Fruit fly (Drosophila melanogaster) whole organism, prepupa: ENCODE results near the gene CG9521.
A peak's percentile ranks its signal among the peaks of the same experiment; 100 is the strongest.

Source experiments
- Blimp-1 ChIP-seq: fragments of 200-800 bp; sonication (Bioruptor generic); optimal IDR thresholded peaks from 3 replicates; lab custom pipeline; 2017; ENCODE audit warnings: missing biosample characterization, missing genetic modification characterization, mild to moderate bottlenecking, moderate library complexity, missing genetic modification reagents
- CG10631 ChIP-seq: fragments of 200-800 bp; sonication (Bioruptor generic); optimal IDR thresholded peaks from 2 replicates; lab custom pipeline; 2016; ENCODE audit warnings: missing biosample characterization, missing genetic modification characterization
- CG10669 ChIP-seq: fragments of 200-800 bp; sonication (Bioruptor generic); optimal IDR thresholded peaks from 3 replicates; lab custom pipeline; 2018; ENCODE audit warnings: missing biosample characterization, mild to moderate bottlenecking, missing genetic modification characterization, moderate library complexity
- CG11294 ChIP-seq: fragments of 200-800 bp; sonication (Bioruptor generic); IDR thresholded peaks from 2 replicates; pipeline ENCODE4 v1.3.6; 2022; ENCODE audit warnings: missing biosample characterization, missing genetic modification characterization
- CG11762 ChIP-seq: fragments of 200-800 bp; sonication (Bioruptor generic); optimal IDR thresholded peaks from 3 replicates; lab custom pipeline; 2016; ENCODE audit warnings: missing biosample characterization, missing genetic modification characterization; ENCODE audit not compliant: insufficient read depth
- CG11902 ChIP-seq: fragments of 200-800 bp; sonication (Bioruptor generic); optimal IDR thresholded peaks from 3 replicates; lab custom pipeline; 2016; ENCODE audit warnings: missing biosample characterization, missing genetic modification characterization
- CG15336 ChIP-seq: fragments of 200-800 bp; sonication (Bioruptor generic); IDR thresholded peaks from 2 replicates; pipeline ENCODE4 v1.3.6; 2022; ENCODE audit warnings: missing biosample characterization, missing genetic modification characterization
- CG1621 ChIP-seq: fragments of 200-800 bp; sonication (Bioruptor generic); optimal IDR thresholded peaks from 3 replicates; lab custom pipeline; 2018; ENCODE audit warnings: missing biosample characterization, mild to moderate bottlenecking, missing genetic modification characterization
- CG16779 ChIP-seq: fragments of 200-800 bp; sonication (Bioruptor generic); optimal IDR thresholded peaks from 3 replicates; lab custom pipeline; 2017; ENCODE audit warnings: missing biosample characterization, mild to moderate bottlenecking, missing genetic modification characterization
- CG32006 ChIP-seq: fragments of 200-800 bp; sonication (Bioruptor generic); optimal IDR thresholded peaks from 3 replicates; lab custom pipeline; 2017; ENCODE audit warnings: missing biosample characterization, mild to moderate bottlenecking, missing genetic modification characterization
- CG34406 ChIP-seq: fragments of 200-800 bp; sonication (Bioruptor generic); optimal IDR thresholded peaks from 3 replicates; lab custom pipeline; 2016; ENCODE audit warnings: missing biosample characterization, missing genetic modification characterization
- CG3919 ChIP-seq: fragments of 200-800 bp; sonication (Bioruptor generic); optimal IDR thresholded peaks from 3 replicates; lab custom pipeline; 2016; ENCODE audit warnings: missing biosample characterization, missing genetic modification characterization
- CG4318 ChIP-seq: fragments of 200-800 bp; sonication (Bioruptor generic); optimal IDR thresholded peaks from 3 replicates; lab custom pipeline; 2017; ENCODE audit warnings: missing biosample characterization, mild to moderate bottlenecking, missing genetic modification characterization
- CG6163 ChIP-seq: fragments of 200-800 bp; sonication (Bioruptor generic); IDR thresholded peaks from 3 replicates; pipeline ENCODE4 v1.3.6; 2022; ENCODE audit warnings: missing biosample characterization, missing genetic modification characterization
- CG6276 ChIP-seq: fragments of 200-800 bp; sonication (Bioruptor generic); optimal IDR thresholded peaks from 2 replicates; lab custom pipeline; 2017; ENCODE audit warnings: missing biosample characterization, mild to moderate bottlenecking, missing genetic modification characterization
- CG6792 ChIP-seq: fragments of 200-800 bp; sonication (Bioruptor generic); optimal IDR thresholded peaks from 3 replicates; lab custom pipeline; 2016; ENCODE audit warnings: missing biosample characterization, missing genetic modification characterization
- CG7368 ChIP-seq: fragments of 200-800 bp; sonication (Bioruptor generic); optimal IDR thresholded peaks from 3 replicates; lab custom pipeline; 2016; ENCODE audit warnings: missing biosample characterization, missing genetic modification characterization
- CG8119 ChIP-seq: fragments of 200-800 bp; sonication (Bioruptor generic); IDR thresholded peaks from 3 replicates; pipeline ENCODE4 v1.3.6; 2022; ENCODE audit warnings: missing biosample characterization, missing genetic modification characterization
- CG8319 ChIP-seq: fragments of 200-800 bp; sonication (Bioruptor generic); optimal IDR thresholded peaks from 3 replicates; lab custom pipeline; 2016; ENCODE audit warnings: missing biosample characterization, missing genetic modification characterization
- CG8632 ChIP-seq: fragments of 200-800 bp; sonication (Bioruptor generic); optimal IDR thresholded peaks from 3 replicates; lab custom pipeline; 2016; ENCODE audit warnings: missing biosample characterization, missing genetic modification characterization
- CG9139 ChIP-seq: fragments of 200-800 bp; sonication (Bioruptor generic); optimal IDR thresholded peaks from 3 replicates; lab custom pipeline; 2017; ENCODE audit warnings: missing biosample characterization, mild to moderate bottlenecking, missing genetic modification characterization
- Eip75B ChIP-seq: fragments of 200-800 bp; sonication (Bioruptor generic); optimal IDR thresholded peaks from 3 replicates; lab custom pipeline; 2016; ENCODE audit warnings: missing biosample characterization, missing genetic modification characterization
- Ets21C ChIP-seq: fragments of 200-800 bp; sonication (Bioruptor generic); optimal IDR thresholded peaks from 3 replicates; lab custom pipeline; 2016; ENCODE audit warnings: missing biosample characterization, missing genetic modification characterization
- Ets96B ChIP-seq: fragments of 200-800 bp; optimal IDR thresholded peaks from 2 replicates; lab custom pipeline; 2019; ENCODE audit warnings: missing biosample characterization, mild to moderate bottlenecking, missing genetic modification characterization, moderate library complexity
- Gug ChIP-seq: fragments of 200-800 bp; sonication (Bioruptor generic); IDR thresholded peaks from 2 replicates; pipeline ENCODE4 v1.3.6; 2022; ENCODE audit warnings: missing biosample characterization, missing genetic modification characterization
- Hr38 ChIP-seq: sonication (Bioruptor generic); optimal IDR thresholded peaks from 2 replicates; lab custom pipeline; 2016; ENCODE audit warnings: missing biosample characterization, missing genetic modification characterization
- Hr39 ChIP-seq: fragments of 200-800 bp; sonication (Bioruptor generic); optimal IDR thresholded peaks from 2 replicates; lab custom pipeline; 2016; ENCODE audit warnings: missing biosample characterization, missing genetic modification characterization
- Hr4 ChIP-seq: fragments of 200-800 bp; sonication (Bioruptor generic); optimal IDR thresholded peaks from 3 replicates; lab custom pipeline; 2016; ENCODE audit warnings: missing biosample characterization, missing genetic modification characterization
- Lpt ChIP-seq: fragments of 200-800 bp; sonication (Bioruptor generic); optimal IDR thresholded peaks from 3 replicates; lab custom pipeline; 2016; ENCODE audit warnings: missing biosample characterization, missing genetic modification characterization
- Met ChIP-seq: fragments of 200-800 bp; sonication (Bioruptor generic); optimal IDR thresholded peaks from 3 replicates; lab custom pipeline; 2016; ENCODE audit warnings: missing biosample characterization, missing genetic modification characterization
- OdsH ChIP-seq: fragments of 200-800 bp; sonication (Bioruptor generic); optimal IDR thresholded peaks from 3 replicates; lab custom pipeline; 2016; ENCODE audit warnings: missing biosample characterization, missing genetic modification characterization
- Smox ChIP-seq: fragments of 200-800 bp; sonication (Bioruptor generic); optimal IDR thresholded peaks from 3 replicates; lab custom pipeline; 2016; ENCODE audit warnings: missing biosample characterization, missing genetic modification characterization
- Sox14 ChIP-seq: fragments of 200-800 bp; sonication (Bioruptor generic); optimal IDR thresholded peaks from 3 replicates; lab custom pipeline; 2016; ENCODE audit warnings: missing biosample characterization, missing genetic modification characterization
- Sox15 ChIP-seq: fragments of 200-800 bp; sonication (Bioruptor generic); optimal IDR thresholded peaks from 3 replicates; lab custom pipeline; 2016; ENCODE audit warnings: missing biosample characterization, missing genetic modification characterization
- achi ChIP-seq: fragments of 200-800 bp; sonication (Bioruptor generic); optimal IDR thresholded peaks from 3 replicates; lab custom pipeline; 2016; ENCODE audit warnings: missing biosample characterization, missing genetic modification characterization
- acj6 ChIP-seq: fragments of 200-800 bp; sonication (Bioruptor generic); optimal IDR thresholded peaks from 3 replicates; lab custom pipeline; 2016; ENCODE audit warnings: missing biosample characterization, missing genetic modification characterization
- dac ChIP-seq: fragments of 200-800 bp; sonication (Bioruptor generic); optimal IDR thresholded peaks from 2 replicates; lab custom pipeline; 2017; ENCODE audit warnings: missing biosample characterization, mild to moderate bottlenecking, missing genetic modification characterization
- dsx ChIP-seq: fragments of 200-800 bp; optimal IDR thresholded peaks from 3 replicates; lab custom pipeline; 2019; ENCODE audit warnings: missing biosample characterization, mild to moderate bottlenecking, missing genetic modification characterization, moderate library complexity; ENCODE audit not compliant: poor library complexity, severe bottlenecking
- eg ChIP-seq: fragments of 200-800 bp; sonication (Bioruptor generic); IDR thresholded peaks from 3 replicates; pipeline ENCODE4 v1.3.6; 2022; ENCODE audit warnings: missing biosample characterization, missing genetic modification characterization
- esn ChIP-seq: fragments of 200-800 bp; sonication (Bioruptor generic); optimal IDR thresholded peaks from 2 replicates; lab custom pipeline; 2016; ENCODE audit warnings: missing biosample characterization, mild to moderate bottlenecking, missing genetic modification characterization, moderate library complexity
- fd59A ChIP-seq: fragments of 200-800 bp; sonication (Bioruptor generic); optimal IDR thresholded peaks from 2 replicates; lab custom pipeline; 2017; ENCODE audit warnings: missing biosample characterization, mild to moderate bottlenecking, missing genetic modification characterization, missing genetic modification reagents
- lz ChIP-seq: fragments of 200-800 bp; sonication (Bioruptor generic); optimal IDR thresholded peaks from 3 replicates; lab custom pipeline; 2016; ENCODE audit warnings: missing biosample characterization, missing genetic modification characterization
- net ChIP-seq: fragments of 200-800 bp; sonication (Bioruptor generic); optimal IDR thresholded peaks from 3 replicates; lab custom pipeline; 2016; ENCODE audit warnings: missing biosample characterization, missing genetic modification characterization
- pdm3 ChIP-seq: fragments of 200-800 bp; sonication (Bioruptor generic); optimal IDR thresholded peaks from 3 replicates; lab custom pipeline; 2016; ENCODE audit warnings: missing biosample characterization, missing genetic modification characterization
- salr ChIP-seq, 2 experiments: fragments of 200-800 bp; sonication (Bioruptor generic); optimal IDR thresholded peaks; 3 replicates each; lab custom pipeline; 2016 to 2018; ENCODE audit warnings: missing biosample characterization in 2 of 2, missing genetic modification characterization in 2 of 2, mild to moderate bottlenecking in 1 of 2
- spab ChIP-seq: fragments of 200-800 bp; sonication (Bioruptor generic); optimal IDR thresholded peaks from 2 replicates; lab custom pipeline; 2017; ENCODE audit warnings: missing biosample characterization, mild to moderate bottlenecking, missing genetic modification characterization, missing genetic modification reagents
- ss ChIP-seq, 2 experiments: fragments of 200-800 bp; sonication (Bioruptor generic); optimal IDR thresholded peaks; 2 replicates in 1 of 2; 3 replicates in 1 of 2; lab custom pipeline; 2017 to 2018; ENCODE audit warnings: mild to moderate bottlenecking in 2 of 2, missing biosample characterization in 2 of 2, missing genetic modification characterization in 2 of 2, moderate library complexity in 1 of 2
- svp ChIP-seq: fragments of 200-800 bp; sonication (Bioruptor generic); peaks from one replicate; lab custom pipeline; 2016; ENCODE audit warnings: missing biosample characterization, missing genetic modification characterization
- topi ChIP-seq: fragments of 200-800 bp; sonication (Bioruptor generic); optimal IDR thresholded peaks from 3 replicates; lab custom pipeline; 2016; ENCODE audit warnings: missing biosample characterization, missing genetic modification characterization
- vri ChIP-seq: fragments of 200-800 bp; sonication (Bioruptor generic); optimal IDR thresholded peaks from 3 replicates; lab custom pipeline; 2016; ENCODE audit warnings: missing biosample characterization, mild to moderate bottlenecking, missing genetic modification characterization

The CG9521 gene

DNA sequence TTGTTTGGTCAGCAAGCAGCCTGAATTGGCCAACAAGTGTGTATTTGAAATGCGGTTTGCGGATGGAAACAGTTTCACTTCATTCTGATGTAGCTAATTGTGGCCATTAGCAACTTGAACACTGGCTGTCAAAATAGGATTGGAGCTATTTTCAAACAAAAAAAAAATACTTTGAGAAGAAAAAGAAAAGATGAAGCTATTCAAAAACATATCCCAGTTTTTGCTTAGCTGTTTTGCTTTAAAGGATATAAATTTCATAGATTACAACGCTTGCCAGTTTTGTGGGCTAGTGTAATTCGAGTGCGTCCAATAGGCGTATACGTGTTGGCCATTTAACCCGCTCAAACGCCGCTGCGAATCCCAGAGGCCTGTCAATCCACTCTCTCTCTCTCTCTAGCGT, 40.8 kb downstream of the CG9521 start (continued):
- no peak for TF ChIP-seq CG16779
- TF ChIP-seq Hr38 (GFP tag; lab: Kevin White, UChicago) = no peak
- no peak for TF ChIP-seq Sox14 (GFP tag; lab: Kevin White, UChicago)
- no peak for TF ChIP-seq vri (GFP tag; lab: Kevin White, UChicago)
- peak; percentile 89 for TF ChIP-seq CG15336 (GFP tag; lab: Robert Waterston, UW)

DNA sequence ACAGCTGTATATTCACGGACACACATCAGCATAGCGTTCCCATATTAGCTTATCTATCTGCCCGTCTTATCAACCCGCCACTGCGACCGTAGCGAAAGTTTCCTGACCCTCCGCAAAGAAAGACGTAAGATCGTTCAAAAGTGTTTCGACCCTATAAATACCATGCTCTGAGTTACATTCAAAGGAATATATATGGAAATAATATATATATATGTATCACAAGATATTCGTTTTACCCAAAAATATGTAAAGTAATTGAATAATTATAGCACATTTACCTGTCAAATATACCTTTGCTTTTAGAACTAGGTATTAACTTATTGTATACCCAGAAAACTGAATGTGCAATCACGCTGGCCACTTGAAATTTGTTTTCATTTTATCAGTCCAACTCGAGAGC, 42.6 kb downstream of the CG9521 start:
- TF ChIP-seq Sox15 (GFP tag; lab: Kevin White, UChicago) (no peak), acj6 (GFP tag; lab: Kevin White, UChicago) (peak; percentile 28), salr (GFP tag; optimal IDR thresholded peaks at IDR 0.05; lab: Kevin White, UChicago) (no peak), Sox14 (GFP tag; lab: Kevin White, UChicago) (no peak), spab (GFP tag; lab: Kevin White, UChicago) (no peak), Ets96B (peak; percentile 12), CG6276 (GFP tag; lab: Kevin White, UChicago) (no peak), Blimp-1 (no peak), Ets21C (GFP tag; lab: Kevin White, UChicago) (no peak), CG32006 (peak; percentile 29), svp (GFP tag; lab: Kevin White, UChicago) (peak; percentile 75), CG34406 (GFP tag; lab: Kevin White, UChicago) (peak; percentile 42), CG8319 (no peak), CG1621 (tag; lab: Kevin White, UChicago) (no peak), dac (GFP tag; lab: Kevin White, UChicago) (no peak), Lpt (no peak), fd59A (GFP tag; lab: Kevin White, UChicago) (no peak), esn (peak; percentile 40), Eip75B (no peak), CG4318 (no peak), Met (peak; percentile 11), topi (GFP tag; lab: Kevin White, UChicago) (peak; percentile 2), Hr39 (GFP tag; lab: Kevin White, UChicago) (no peak), pdm3 (GFP tag; lab: Kevin White, UChicago) (no peak), CG6163 (GFP tag; lab: Robert Waterston, UW) (no peak), CG9139 (GFP tag; lab: Kevin White, UChicago) (no peak), eg (GFP tag; lab: Robert Waterston, UW) (no peak), achi (GFP tag; lab: Kevin White, UChicago) (peak; percentile 13), OdsH (peak; percentile 17), CG3919 (GFP tag; lab: Kevin White, UChicago) (peak; percentile 19), CG10669 (GFP tag; lab: Kevin White, UChicago) (no peak), net (GFP tag; lab: Kevin White, UChicago) (no peak), Hr4 (GFP tag; lab: Kevin White, UChicago) (no peak), CG11294 (no peak), CG8119 (no peak), CG6792 (peak; percentile 17), CG7368 (no peak), lz (GFP tag; lab: Kevin White, UChicago) (peak; percentile 17), dsx (GFP tag; lab: Kevin White, UChicago) (no peak), Gug (GFP tag; lab: Robert Waterston, UW) (0 out of 2 replicates have a peak, but pooled peaks have one; percentile 26), CG10631 (GFP tag; lab: Kevin White, UChicago) (no peak), Smox (peak; percentile 20), CG11902 (no peak), CG8632 (GFP tag; lab: Kevin White, UChicago) (peak; percentile 31), Hr38 (GFP tag; lab: Kevin White, UChicago) (no peak), CG16779 (no peak), vri (GFP tag; lab: Kevin White, UChicago) (peak; percentile 3), ss (GFP tag; optimal IDR thresholded peaks at IDR 0.05; lab: Kevin White, UChicago) (no peak), CG11762 (GFP tag; lab: Kevin White, UChicago) (no peak)
